Worm (Caenorhabditis elegans) whole organism, L4/young adult: ENCODE results near the gene pes-9.

Source experiments
- W03F9.2 ChIP-seq: fragments of 150-350 bp; optimal IDR thresholded peaks from 2 replicates; lab custom pipeline; 2014; ENCODE audit warnings: missing biosample characterization, missing genetic modification characterization
- dao-5 ChIP-seq: sonication (generic microtip); optimal IDR thresholded peaks from 2 replicates; lab custom pipeline; 2016; ENCODE audit warnings: missing genotype, missing genetic modification characterization, moderate library complexity, missing compliant biosample characterization
- him-1 ChIP-seq: sonication (generic microtip); optimal IDR thresholded peaks from 2 replicates; lab custom pipeline; 2016; ENCODE audit warnings: missing genotype, missing genetic modification reagents, missing genetic modification characterization, missing compliant biosample characterization

pes-9 gene

DNA sequence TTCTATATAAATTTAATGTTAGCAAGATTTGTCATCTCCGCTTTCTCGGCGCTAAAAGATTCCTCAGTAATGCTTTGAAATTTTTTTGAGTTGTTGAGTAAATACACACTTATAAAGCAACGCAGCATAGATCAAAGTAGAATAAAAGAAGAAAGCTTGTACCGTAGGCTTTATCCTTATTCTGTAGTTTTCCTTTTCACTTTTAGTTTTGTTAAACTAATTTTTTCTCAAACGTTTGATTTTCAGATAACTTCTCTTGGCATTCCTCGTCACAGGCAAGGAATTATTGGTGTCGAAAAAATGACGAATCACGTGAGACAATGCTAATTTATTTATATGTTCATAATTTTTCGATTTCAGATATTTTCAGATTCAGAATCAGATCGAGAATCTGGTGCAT, 34.2 kb downstream of the pes-9 start, which contains the start of gene C53A5.11:
Gene C53A5.11 (plus strand): TSS at position 301 of the 400 bp plus-strand sequence.
- TF ChIP-seq him-1 (tag; lab: Kevin White, UChicago) (no peak), W03F9.2 (tag; lab: Kevin White, UChicago) (no peak), dao-5 (tag; lab: Kevin White, UChicago) (no peak)

DNA sequence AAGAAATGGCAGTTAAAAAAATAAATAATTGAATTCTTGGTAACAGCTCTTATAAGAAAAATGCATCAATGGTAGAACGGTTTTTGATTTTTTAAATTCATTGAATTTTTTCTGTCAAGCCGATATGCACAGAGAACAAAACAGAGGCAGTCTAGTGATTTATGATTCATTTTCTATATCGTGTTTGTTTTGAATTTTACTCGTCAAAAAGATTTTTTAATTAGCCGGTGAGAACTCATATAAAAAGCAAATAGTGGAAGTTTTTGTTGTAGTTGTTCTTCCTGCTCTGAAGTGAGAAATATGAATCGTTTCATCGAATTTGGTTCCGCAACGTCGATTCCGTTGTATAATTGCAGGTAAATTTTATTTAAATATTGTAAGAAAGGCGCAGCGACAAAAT, 37.5 kb downstream of the pes-9 start, which contains the start of gene srt-32:
Gene srt-32 (plus strand): TSS at position 301 of the 400 bp plus-strand sequence.
- TF ChIP-seq him-1 (tag; lab: Kevin White, UChicago) = no peak
- TF ChIP-seq dao-5 (tag; lab: Kevin White, UChicago) = no peak
- TF ChIP-seq W03F9.2 (tag; lab: Kevin White, UChicago) = no peak

DNA sequence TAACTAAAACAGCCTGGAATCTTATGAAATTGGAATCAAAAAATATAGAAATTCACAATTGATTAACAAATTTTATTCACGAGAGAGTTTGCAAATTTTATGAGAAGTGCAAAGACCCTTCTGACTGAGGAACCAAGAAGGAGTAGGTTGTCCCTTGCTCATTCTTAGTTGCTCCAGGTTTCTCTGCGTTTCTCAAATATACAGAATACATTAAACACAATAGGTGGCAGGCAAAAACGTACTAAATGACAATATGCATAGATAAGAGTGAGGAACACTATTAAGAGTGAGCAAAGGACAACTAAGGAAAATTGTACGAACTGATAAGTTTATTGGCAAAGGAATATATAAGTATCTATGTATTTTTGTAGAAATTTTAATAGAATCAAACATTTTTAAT, 38.1 kb downstream of the pes-9 start, which contains the start of gene C53A5.9:
Gene C53A5.9 (minus strand): TSS at position 101 of the 400 bp plus-strand sequence.
- no peak for TF ChIP-seq him-1 (tag; lab: Kevin White, UChicago)

DNA sequence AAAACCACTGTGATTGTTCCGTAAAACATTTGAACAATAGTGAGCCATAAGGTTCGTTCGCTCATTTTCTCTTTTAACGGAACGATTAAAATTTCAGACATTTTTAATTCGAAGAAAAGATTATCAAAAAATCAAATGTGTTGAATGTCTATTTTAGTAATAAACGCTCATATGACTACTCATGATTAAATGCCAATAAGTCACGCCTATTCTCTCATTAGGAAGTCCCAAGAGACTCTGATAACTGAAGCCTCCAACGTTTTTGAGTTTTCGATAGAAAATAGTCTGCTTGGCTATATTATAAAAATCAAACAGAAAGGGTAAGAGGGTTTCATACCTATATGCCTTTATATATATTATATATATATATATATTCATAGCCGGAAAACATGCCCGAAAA, 40.6 kb downstream of the pes-9 start, which contains the start of gene srg-47:
Gene srg-47 (minus strand): TSS at position 101 of the 400 bp plus-strand sequence.
- TF ChIP-seq him-1 (tag; lab: Kevin White, UChicago) = no peak

DNA sequence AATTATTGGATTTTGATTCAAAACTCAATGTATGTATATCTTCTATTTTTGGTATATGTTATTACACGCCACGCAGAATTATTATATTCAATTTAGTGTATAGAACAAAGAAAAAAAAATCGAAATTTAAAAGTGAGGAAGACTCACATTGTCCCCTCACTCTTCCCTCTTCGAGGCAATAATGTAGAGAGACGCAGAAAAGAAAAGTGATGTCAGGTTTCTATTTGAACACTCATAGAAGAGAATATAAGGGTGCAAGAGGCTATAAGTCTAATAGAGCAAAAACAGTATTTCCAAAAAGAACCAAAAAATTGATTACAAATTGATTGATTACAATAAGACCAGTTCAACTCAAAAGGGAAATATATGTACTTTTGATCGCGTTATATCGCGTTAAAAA, 48.3 kb downstream of the pes-9 start:
- no peak for TF ChIP-seq him-1 (tag; lab: Kevin White, UChicago)
- TF ChIP-seq W03F9.2 (tag; lab: Kevin White, UChicago) = no peak
- TF ChIP-seq dao-5 (tag; lab: Kevin White, UChicago) = no peak

DNA sequence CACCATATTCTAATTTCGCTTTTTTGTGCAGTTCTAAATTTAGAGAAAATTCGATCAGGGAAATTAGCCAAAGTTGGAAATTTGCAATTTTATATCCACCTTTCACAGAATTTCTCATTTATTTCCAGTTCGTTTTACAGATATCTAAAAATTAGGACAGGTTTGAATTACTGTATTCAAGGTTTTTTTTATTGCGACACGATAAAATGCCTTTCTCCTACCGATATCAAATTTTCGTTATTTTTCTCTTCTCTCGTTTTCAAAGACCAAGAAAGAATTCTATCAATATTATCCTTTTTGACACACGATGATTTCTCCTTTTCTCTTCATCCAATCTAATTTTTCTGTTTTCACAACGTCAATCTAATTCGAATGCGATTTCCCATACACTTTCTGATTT, 50.3 kb downstream of the pes-9 start, which contains the start of gene C53A5.13:
Gene C53A5.13 (plus strand): TSS at position 301 of the 400 bp plus-strand sequence.
- TF ChIP-seq W03F9.2 (tag; lab: Kevin White, UChicago) (no peak), him-1 (tag; lab: Kevin White, UChicago) (no peak), dao-5 (tag; lab: Kevin White, UChicago) (no peak)

DNA sequence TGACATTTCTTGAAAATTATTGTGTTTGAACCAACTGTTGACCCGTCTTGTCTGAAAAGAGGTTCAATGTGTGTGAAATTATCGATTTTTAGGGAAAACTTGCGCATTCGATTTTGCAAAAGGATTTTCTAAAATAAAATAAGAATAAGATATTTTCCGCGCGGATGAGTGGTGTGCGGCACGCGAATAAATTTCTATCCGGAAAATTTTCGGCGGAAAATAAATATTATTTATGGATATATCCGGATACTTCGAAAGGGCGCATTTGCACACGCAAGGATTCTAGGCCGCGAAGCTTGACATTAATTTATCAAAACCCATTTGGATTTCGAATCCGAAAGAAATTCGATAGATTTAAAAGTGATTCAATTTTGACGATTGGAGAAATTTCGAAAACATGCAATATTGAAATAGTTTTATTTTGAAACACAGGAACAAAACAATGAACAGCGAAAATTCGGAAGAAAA, 51.0 kb downstream of the pes-9 start, which contains the start of gene rike-1:
Gene rike-1 (minus strand): TSS at position 51 of the 468 bp plus-strand sequence.
- TF ChIP-seq W03F9.2 (tag; lab: Kevin White, UChicago) (no peak), him-1 (tag; lab: Kevin White, UChicago) (no peak), dao-5 (tag; lab: Kevin White, UChicago) (no peak)
